Worm (Caenorhabditis elegans): ENCODE data around the gene hpo-26.

The hpo-26 gene

ce11 chrV:6541875-6542274 is 9.0 kb upstream of the hpo-26 start (continued):
- no peak for TF ChIP-seq pha-4 (GFP tag; IDR thresholded peaks at IDR 0.05)
- TF ChIP-seq pha-4 (tag; optimal IDR thresholded peaks at IDR 0.05): no peak
- TF ChIP-seq ZK337.2 (GFP tag; IDR thresholded peaks at IDR 0.05): no peak
- TF ChIP-seq lin-39 (tag; optimal IDR thresholded peaks at IDR 0.05): no peak
- TF ChIP-seq hmg-1.1 (GFP tag; IDR thresholded peaks at IDR 0.05): no peak

DNA sequence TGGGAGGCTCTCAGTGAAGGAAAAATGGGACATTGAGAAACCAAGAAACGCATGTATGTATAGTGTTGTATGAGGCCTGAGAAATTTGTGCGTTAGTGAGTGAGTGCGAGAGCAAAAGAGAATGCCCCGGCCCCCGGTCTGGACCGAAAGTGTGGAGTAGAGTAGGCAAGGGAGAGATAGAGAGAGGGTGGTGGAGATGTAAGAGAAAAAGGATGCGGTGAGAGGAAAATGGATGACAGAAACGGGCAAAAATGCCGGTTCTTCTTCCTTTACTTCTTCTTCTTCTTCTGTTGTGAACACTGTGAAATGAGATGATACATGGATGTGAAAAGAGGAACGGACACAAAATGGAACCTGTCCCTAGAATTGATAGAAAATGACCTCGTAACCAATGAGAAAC is 5.5 kb upstream of the hpo-26 start:
- TF ChIP-seq nhr-25 (tag; optimal IDR thresholded peaks at IDR 0.05; ENCODE audit: borderline replicate concordance, insufficient read depth) (no peak), F37D6.2 (tag; optimal IDR thresholded peaks at IDR 0.05) (peak; percentile 10), daf-16 (GFP tag; optimal IDR thresholded peaks at IDR 0.05) (no peak), daf-16 (tag; optimal IDR thresholded peaks at IDR 0.05) (peak; percentile 28), nhr-11 (tag; optimal IDR thresholded peaks at IDR 0.05) (peak; percentile 21), mep-1 (tag; optimal IDR thresholded peaks at IDR 0.05) (peak; percentile 6), egl-43 (GFP tag; IDR thresholded peaks at IDR 0.05) (0 out of 2 replicates have a peak, but pooled peaks have one; percentile 58), rbr-2 (tag; optimal IDR thresholded peaks at IDR 0.05) (peak; percentile 51), hlh-11 (tag; optimal IDR thresholded peaks at IDR 0.05) (peak; percentile 3), unc-62 (GFP tag; optimal IDR thresholded peaks at IDR 0.05 in 1 of 2) (peak in 1 of 2 experiments; percentile 89), unc-62 (tag; optimal IDR thresholded peaks at IDR 0.05) (no peak), mxl-3 (GFP tag; optimal IDR thresholded peaks at IDR 0.05) (peak; percentile 57), hmg-1.1 (GFP tag; IDR thresholded peaks at IDR 0.05) (peak; percentile 44; the same call in 1 of the 2 replicates), set-16 (GFP tag; IDR thresholded peaks at IDR 0.05) (no peak), duxl-1 (tag; optimal IDR thresholded peaks at IDR 0.05; ENCODE audit: poor library complexity) (no peak), zag-1 (tag; optimal IDR thresholded peaks at IDR 0.05) (no peak)

ce11 chrV:6524757-6525156 is 8.1 kb downstream of the hpo-26 start, which contains the start of gene acs-1:
Gene acs-1 (plus strand): TSS chrV:6524989.
- no peak for TF ChIP-seq F10B5.3 (tag; optimal IDR thresholded peaks at IDR 0.05)
- TF ChIP-seq dmd-8 (GFP tag; IDR thresholded peaks at IDR 0.05): no peak
- no peak for TF ChIP-seq vab-7 (GFP tag; IDR thresholded peaks at IDR 0.05)
- no peak for TF ChIP-seq arid-1 (GFP tag; conservative IDR thresholded peaks at IDR 0.05)
- TF ChIP-seq nhr-10 (tag; optimal IDR thresholded peaks at IDR 0.05): no peak
- no peak for TF ChIP-seq F49E8.2 (tag; optimal IDR thresholded peaks at IDR 0.05; ENCODE audit: borderline replicate concordance)
- TF ChIP-seq unc-39 (tag; optimal IDR thresholded peaks at IDR 0.05): no peak
- TF ChIP-seq hlh-11 (tag; optimal IDR thresholded peaks at IDR 0.05): peak; percentile 86
- TF ChIP-seq pqm-1 (tag; optimal IDR thresholded peaks at IDR 0.05): peak; percentile 80
- no peak for TF ChIP-seq cey-2 (tag; optimal IDR thresholded peaks at IDR 0.05; ENCODE audit: borderline replicate concordance, insufficient read depth)
- TF ChIP-seq dve-1 (tag; optimal IDR thresholded peaks at IDR 0.05; ENCODE audit: insufficient read depth): peak; percentile 63
- TF ChIP-seq dmd-6 (GFP tag; IDR thresholded peaks at IDR 0.05): peak; percentile 89
- peak; percentile 54; the same call in 1 of the 2 replicates for TF ChIP-seq tra-1 (GFP tag; IDR thresholded peaks at IDR 0.05)
- TF ChIP-seq lin-15B (tag; optimal IDR thresholded peaks at IDR 0.05): no peak
- TF ChIP-seq aly-2 (tag; optimal IDR thresholded peaks at IDR 0.05): no peak
- TF ChIP-seq F26F4.8 (GFP tag; conservative IDR thresholded peaks at IDR 0.05): no peak
- TF ChIP-seq fos-1 (tag; optimal IDR thresholded peaks at IDR 0.05): no peak
- TF ChIP-seq T20F7.1 (GFP tag; optimal IDR thresholded peaks at IDR 0.05): no peak
- no peak for TF ChIP-seq ztf-7 (tag; optimal IDR thresholded peaks at IDR 0.05)
- TF ChIP-seq fkh-10 (GFP tag; optimal IDR thresholded peaks at IDR 0.05): no peak
- no peak for TF ChIP-seq Y5F2A.4 (GFP tag; optimal IDR thresholded peaks at IDR 0.05)
- no peak for TF ChIP-seq pha-4 (GFP tag; IDR thresholded peaks at IDR 0.05)
- TF ChIP-seq pha-4 (tag; optimal IDR thresholded peaks at IDR 0.05): no peak
- no peak for TF ChIP-seq skn-1 (tag; optimal IDR thresholded peaks at IDR 0.05)
- TF ChIP-seq nhr-41 (GFP tag; IDR thresholded peaks at IDR 0.05): no peak
- peak; percentile 71 for TF ChIP-seq nhr-28 (tag; optimal IDR thresholded peaks at IDR 0.05)
- no peak for TF ChIP-seq madf-9 (GFP tag; conservative IDR thresholded peaks at IDR 0.05)
- TF ChIP-seq zfp-3 (GFP tag; conservative IDR thresholded peaks at IDR 0.05): no peak
- TF ChIP-seq nhr-6 (tag; optimal IDR thresholded peaks at IDR 0.05): no peak
- TF ChIP-seq nhr-77 (tag; optimal IDR thresholded peaks at IDR 0.05): peak; percentile 6
- TF ChIP-seq snpc-4 (tag; optimal IDR thresholded peaks at IDR 0.05): no peak
- no peak for TF ChIP-seq spr-1 (tag; optimal IDR thresholded peaks at IDR 0.05)
- no peak for TF ChIP-seq ama-1 (optimal IDR thresholded peaks at IDR 0.05)
- TF ChIP-seq duxl-1 (tag; optimal IDR thresholded peaks at IDR 0.05; ENCODE audit: poor library complexity): no peak
